Fruit fly (Drosophila melanogaster): ENCODE results near the gene Nrx-1.

DNA sequence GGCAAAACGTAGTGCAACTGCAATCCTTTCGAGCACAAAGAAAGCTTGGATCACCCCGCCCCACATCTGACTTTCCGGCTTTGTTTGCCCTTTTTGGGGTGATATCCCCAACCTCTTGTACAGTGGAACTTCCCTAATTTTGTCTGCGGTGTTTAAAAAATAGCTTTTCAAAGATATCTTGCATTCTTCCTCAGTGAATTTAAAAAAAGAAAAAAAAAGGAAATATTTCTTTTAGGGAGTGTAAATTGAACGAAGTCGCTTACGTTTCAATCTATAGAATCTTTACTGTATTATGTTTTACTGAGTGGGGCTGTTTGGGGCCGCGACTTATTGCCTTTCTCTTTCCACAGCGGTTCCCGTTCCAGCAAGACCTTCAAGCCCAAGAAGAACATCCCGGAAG, 46.7 kb upstream of the Nrx-1 start:
- TF ChIP-seq Dll (optimal IDR thresholded peaks at IDR 0.05) (no peak), pan (optimal IDR thresholded peaks at IDR 0.05) (no peak), EcR (GFP tag; optimal IDR thresholded peaks at IDR 0.05) (no peak), usp (GFP tag; optimal IDR thresholded peaks at IDR 0.05) (no peak)

All from whole organism.